Worm (Caenorhabditis elegans) whole organism, L2 larva: Measurements from ENCODE around the gene tbc-6.
A peak's percentile ranks its signal among the peaks of the same experiment; 100 is the strongest.

Experiments used
- C34F6.9 ChIP-seq: fragments of 150-350 bp; optimal IDR thresholded peaks from 2 replicates; lab custom pipeline; 2014; ENCODE audit warnings: missing biosample characterization, missing genetic modification characterization
- F13H6.1 ChIP-seq: sonication (generic microtip); optimal IDR thresholded peaks from 2 replicates; lab custom pipeline; 2016; ENCODE audit warnings: missing genetic modification characterization, missing compliant biosample characterization
- R02D3.7 ChIP-seq: fragments of 150-350 bp; optimal IDR thresholded peaks from 2 replicates; lab custom pipeline; 2014; ENCODE audit warnings: missing biosample characterization, missing genetic modification characterization
- alr-1 ChIP-seq: fragments of 150-350 bp; optimal IDR thresholded peaks from 2 replicates; lab custom pipeline; 2014; ENCODE audit warnings: missing biosample characterization, missing genetic modification characterization
- ama-1 ChIP-seq: fragments of 150-350 bp; optimal IDR thresholded peaks from 2 replicates; lab custom pipeline; 2018; ENCODE audit warnings: inconsistent platforms
- blmp-1 ChIP-seq: sonication (generic microtip); optimal IDR thresholded peaks from 2 replicates; lab custom pipeline; 2017; ENCODE audit warnings: missing genetic modification characterization, mild to moderate bottlenecking, missing compliant biosample characterization, antibody characterized with exemption, moderate library complexity; ENCODE audit not compliant: insufficient read depth
- ceh-16 ChIP-seq: fragments of 150-350 bp; optimal IDR thresholded peaks from 2 replicates; lab custom pipeline; 2014; ENCODE audit warnings: missing biosample characterization, missing genetic modification characterization
- ceh-82 ChIP-seq: fragments of 150-350 bp; optimal IDR thresholded peaks from 2 replicates; lab custom pipeline; 2014; ENCODE audit warnings: missing biosample characterization, missing genetic modification characterization
- crh-2 ChIP-seq: sonication (generic microtip); optimal IDR thresholded peaks from 2 replicates; lab custom pipeline; 2017; ENCODE audit warnings: missing biosample characterization, missing genetic modification characterization
- dmd-4 ChIP-seq: sonication (generic microtip); optimal IDR thresholded peaks from 2 replicates; lab custom pipeline; 2017; ENCODE audit warnings: missing biosample characterization, missing genetic modification characterization
- egl-27 ChIP-seq: sonication (generic microtip); optimal IDR thresholded peaks from 3 replicates; lab custom pipeline; 2017; ENCODE audit warnings: missing biosample characterization, missing genetic modification reagents, missing genetic modification characterization
- elt-1 ChIP-seq: fragments of 150-350 bp; optimal IDR thresholded peaks from 2 replicates; lab custom pipeline; 2014; ENCODE audit warnings: missing biosample characterization, missing genetic modification characterization
- elt-3 ChIP-seq: sonication (generic microtip); optimal IDR thresholded peaks from 2 replicates; lab custom pipeline; 2017; ENCODE audit warnings: missing biosample characterization, missing genetic modification characterization
- fos-1 ChIP-seq: fragments of 150-350 bp; optimal IDR thresholded peaks from 2 replicates; lab custom pipeline; 2014; ENCODE audit warnings: missing biosample characterization, missing genetic modification characterization
- gmeb-1 ChIP-seq: fragments of 150-350 bp; optimal IDR thresholded peaks from 2 replicates; lab custom pipeline; 2014; ENCODE audit warnings: missing biosample characterization, missing genetic modification characterization
- lin-11 ChIP-seq: fragments of 150-350 bp; sonication (generic microtip); optimal IDR thresholded peaks from 2 replicates; lab custom pipeline; 2014; ENCODE audit warnings: missing biosample characterization, missing genetic modification characterization, inconsistent platforms, mixed read lengths
- lin-13 ChIP-seq: fragments of 150-350 bp; optimal IDR thresholded peaks from 2 replicates; lab custom pipeline; 2014; ENCODE audit warnings: missing biosample characterization, missing genetic modification reagents, missing genetic modification characterization
- lin-39 ChIP-seq: fragments of 150-350 bp; optimal IDR thresholded peaks from 2 replicates; lab custom pipeline; 2014; ENCODE audit warnings: missing biosample characterization, missing genetic modification reagents, missing genetic modification characterization
- lsy-2 ChIP-seq, 2 experiments: fragments of 150-350 bp in 1 of 2; sonication (generic microtip) in 1 of 2; optimal IDR thresholded peaks; 2 replicates each; lab custom pipeline; 2014 to 2017; ENCODE audit warnings: missing biosample characterization in 2 of 2, missing genetic modification characterization in 2 of 2
- mab-5 ChIP-seq: fragments of 150-350 bp; optimal IDR thresholded peaks from 2 replicates; lab custom pipeline; 2014; ENCODE audit warnings: missing biosample characterization, missing genetic modification characterization
- mbf-1 ChIP-seq: sonication (generic microtip); optimal IDR thresholded peaks from 2 replicates; lab custom pipeline; 2017; ENCODE audit warnings: missing biosample characterization, missing genetic modification characterization
- mdl-1 ChIP-seq, 2 experiments: fragments of 150-350 bp in 1 of 2; sonication (generic microtip) in 1 of 2; optimal IDR thresholded peaks; 2 replicates each; lab custom pipeline; 2017; ENCODE audit warnings: missing biosample characterization in 2 of 2, missing genetic modification characterization in 2 of 2
- nhr-10 ChIP-seq: sonication (generic microtip); optimal IDR thresholded peaks from 2 replicates; lab custom pipeline; 2017; ENCODE audit warnings: missing biosample characterization, missing genetic modification characterization
- nhr-11 ChIP-seq: fragments of 150-350 bp; optimal IDR thresholded peaks from 2 replicates; lab custom pipeline; 2014; ENCODE audit warnings: missing biosample characterization, missing genetic modification characterization
- nhr-12 ChIP-seq: fragments of 150-350 bp; optimal IDR thresholded peaks from 2 replicates; lab custom pipeline; 2014; ENCODE audit warnings: missing biosample characterization, missing genetic modification characterization
- nhr-129 ChIP-seq: fragments of 150-350 bp; optimal IDR thresholded peaks from 2 replicates; lab custom pipeline; 2014; ENCODE audit warnings: missing biosample characterization, missing genetic modification characterization
- nhr-21 ChIP-seq: fragments of 150-350 bp; optimal IDR thresholded peaks from 2 replicates; lab custom pipeline; 2014; ENCODE audit warnings: missing biosample characterization, missing genetic modification characterization
- nhr-237 ChIP-seq: fragments of 150-350 bp; optimal IDR thresholded peaks from 2 replicates; lab custom pipeline; 2014; ENCODE audit warnings: missing biosample characterization, missing genetic modification characterization
- nhr-25 ChIP-seq: fragments of 150-350 bp; sonication (generic microtip); optimal IDR thresholded peaks from 3 replicates; lab custom pipeline; 2014; ENCODE audit warnings: missing biosample characterization, missing genetic modification characterization
- nhr-6 ChIP-seq: fragments of 150-350 bp; optimal IDR thresholded peaks from 2 replicates; lab custom pipeline; 2014; ENCODE audit warnings: missing biosample characterization, missing genetic modification characterization
- nhr-77 ChIP-seq: fragments of 150-350 bp; optimal IDR thresholded peaks from 2 replicates; lab custom pipeline; 2014; ENCODE audit warnings: missing biosample characterization, missing genetic modification characterization
- peb-1 ChIP-seq: fragments of 150-350 bp; optimal IDR thresholded peaks from 2 replicates; lab custom pipeline; 2014; ENCODE audit warnings: missing biosample characterization, missing genetic modification characterization
- sem-4 ChIP-seq: fragments of 150-350 bp; optimal IDR thresholded peaks from 2 replicates; lab custom pipeline; 2014; ENCODE audit warnings: missing biosample characterization, missing genetic modification reagents, missing genetic modification characterization
- skn-1 ChIP-seq: sonication (generic microtip); optimal IDR thresholded peaks from 2 replicates; lab custom pipeline; 2017; ENCODE audit warnings: missing biosample characterization, missing genetic modification characterization
- sma-3 ChIP-seq: sonication (generic microtip); optimal IDR thresholded peaks from 2 replicates; lab custom pipeline; 2016; ENCODE audit warnings: missing genetic modification reagents, missing genetic modification characterization, missing compliant biosample characterization
- sma-9 ChIP-seq, 2 experiments: fragments of 150-350 bp in 1 of 2; sonication (generic microtip) in 1 of 2; optimal IDR thresholded peaks; 2 replicates each; lab custom pipeline; 2014 to 2016; ENCODE audit warnings: missing genetic modification characterization in 2 of 2, mild to moderate bottlenecking in 1 of 2, missing biosample characterization in 1 of 2, missing compliant biosample characterization in 1 of 2, missing genetic modification reagents in 1 of 2, moderate library complexity in 1 of 2
- snpc-4 ChIP-seq: fragments of 150-350 bp; optimal IDR thresholded peaks from 2 replicates; lab custom pipeline; 2014; ENCODE audit warnings: missing biosample characterization, missing genetic modification characterization
- unc-39 ChIP-seq: fragments of 150-350 bp; optimal IDR thresholded peaks from 2 replicates; lab custom pipeline; 2014; ENCODE audit warnings: missing biosample characterization, missing genetic modification characterization
- unc-55 ChIP-seq: fragments of 150-350 bp; sonication (generic microtip); optimal IDR thresholded peaks from 3 replicates; lab custom pipeline; 2014; ENCODE audit warnings: missing biosample characterization, missing genetic modification reagents, missing genetic modification characterization
- unc-62 ChIP-seq: fragments of 150-350 bp; optimal IDR thresholded peaks from 2 replicates; lab custom pipeline; 2014; ENCODE audit warnings: missing biosample characterization, missing genetic modification reagents, missing genetic modification characterization
- zag-1 ChIP-seq: fragments of 150-350 bp; optimal IDR thresholded peaks from 2 replicates; lab custom pipeline; 2014; ENCODE audit warnings: missing biosample characterization, missing genetic modification characterization
- ztf-1 ChIP-seq: fragments of 200-800 bp; sonication (Bioruptor generic); conservative IDR thresholded peaks from 2 replicates; pipeline ENCODE4 v1.3.6; 2022; ENCODE audit warnings: missing genetic modification characterization, missing compliant biosample characterization
- ztf-11 ChIP-seq: sonication (generic microtip); optimal IDR thresholded peaks from 2 replicates; lab custom pipeline; 2017; ENCODE audit warnings: missing biosample characterization, missing genetic modification characterization
- ztf-4 ChIP-seq: fragments of 150-350 bp; optimal IDR thresholded peaks from 2 replicates; lab custom pipeline; 2014; ENCODE audit warnings: missing biosample characterization, missing genetic modification characterization

The tbc-6 gene

ce11 chrII:6821118-6821517, 26.8 kb upstream of the tbc-6 start (continued):
- peak; percentile 91 for TF ChIP-seq blmp-1
- no peak for TF ChIP-seq ztf-11 (tag; lab: Kevin White, UChicago)
- no peak for TF ChIP-seq elt-3 (tag; lab: Kevin White, UChicago)
- TF ChIP-seq sma-3 (GFP tag; lab: Kevin White, UChicago) = peak; percentile 67
- TF ChIP-seq nhr-10 = no peak
- TF ChIP-seq mdl-1 (tag; optimal IDR thresholded peaks at IDR 0.05; lab: Kevin White, UChicago) = no peak
- TF ChIP-seq F13H6.1 = peak; percentile 31
- peak; percentile 6 for TF ChIP-seq lin-13 (GFP tag; lab: Kevin White, UChicago)
- TF ChIP-seq unc-55 (GFP tag; lab: Kevin White, UChicago) = no peak
- TF ChIP-seq ztf-1 = no peak
- TF ChIP-seq nhr-11 (tag; lab: Kevin White, UChicago) = no peak
- TF ChIP-seq nhr-21 (tag; lab: Kevin White, UChicago) = peak; percentile 39
- TF ChIP-seq lin-11 (tag; lab: Kevin White, UChicago) = no peak
- no peak for TF ChIP-seq mbf-1 (tag; lab: Kevin White, UChicago)
- TF ChIP-seq nhr-77 (tag; lab: Kevin White, UChicago) = no peak
- peak; percentile 67 for TF ChIP-seq ztf-4 (tag; lab: Kevin White, UChicago)
- TF ChIP-seq lin-39 = no peak
- TF ChIP-seq snpc-4 = no peak
- TF ChIP-seq nhr-25 (tag; lab: Kevin White, UChicago) = peak; percentile 94
- no peak for TF ChIP-seq unc-39 (tag; lab: Kevin White, UChicago)
- peak; percentile 81 for TF ChIP-seq sma-9 (GFP tag; optimal IDR thresholded peaks at IDR 0.05; lab: Kevin White, UChicago)
- TF ChIP-seq sma-9 (tag; optimal IDR thresholded peaks at IDR 0.05; lab: Kevin White, UChicago) = no peak
- TF ChIP-seq nhr-237 (tag; lab: Kevin White, UChicago) = no peak
- peak; percentile 77 for TF ChIP-seq unc-62 (GFP tag; lab: Kevin White, UChicago)
- TF ChIP-seq, all 48 proteins: peak for 17

- peak; percentile 57 for TF ChIP-seq crh-2 (tag; lab: Kevin White, UChicago)
- TF ChIP-seq egl-27 (tag; lab: Kevin White, UChicago) = no peak
- TF ChIP-seq fos-1 (tag; lab: Kevin White, UChicago) = peak; percentile 95
- TF ChIP-seq nhr-237 (tag; lab: Kevin White, UChicago) = no peak
- peak; percentile 84 for TF ChIP-seq sma-9 (GFP tag; optimal IDR thresholded peaks at IDR 0.05; lab: Kevin White, UChicago)
- TF ChIP-seq sma-9 (tag; optimal IDR thresholded peaks at IDR 0.05; lab: Kevin White, UChicago) = no peak
These were observed 26.1 kb upstream of the tbc-6 start for ce11 chrII:6821832-6822231.

ce11 chrII:6822347-6822746, 25.6 kb upstream of the tbc-6 start:
- TF ChIP-seq ztf-11 (tag; lab: Kevin White, UChicago) (no peak), R02D3.7 (no peak), C34F6.9 (tag; lab: Kevin White, UChicago) (no peak), lin-11 (tag; lab: Kevin White, UChicago) (no peak), ama-1 (lab: Kevin White, UChicago) (no peak), sma-3 (GFP tag; lab: Kevin White, UChicago) (peak; percentile 59), nhr-6 (peak; percentile 64), skn-1 (tag; lab: Kevin White, UChicago) (no peak), ceh-82 (tag; lab: Kevin White, UChicago) (no peak), lin-39 (no peak), gmeb-1 (tag; lab: Kevin White, UChicago) (peak; percentile 47), unc-55 (GFP tag; lab: Kevin White, UChicago) (peak; percentile 37), nhr-12 (tag; lab: Kevin White, UChicago) (no peak), dmd-4 (tag; lab: Kevin White, UChicago) (no peak), mab-5 (tag; lab: Kevin White, UChicago) (peak; percentile 68), blmp-1 (peak; percentile 81), nhr-21 (tag; lab: Kevin White, UChicago) (peak; percentile 81), egl-27 (tag; lab: Kevin White, UChicago) (peak; percentile 78), nhr-77 (tag; lab: Kevin White, UChicago) (no peak), alr-1 (tag; lab: Kevin White, UChicago) (no peak), ztf-1 (no peak), peb-1 (tag; lab: Kevin White, UChicago) (no peak), ztf-4 (tag; lab: Kevin White, UChicago) (peak; percentile 41), nhr-129 (tag; lab: Kevin White, UChicago) (peak; percentile 58), sma-9 (GFP tag; optimal IDR thresholded peaks at IDR 0.05; lab: Kevin White, UChicago) (peak; percentile 91), sma-9 (tag; optimal IDR thresholded peaks at IDR 0.05; lab: Kevin White, UChicago) (no peak), elt-1 (tag; lab: Kevin White, UChicago) (peak; percentile 88), snpc-4 (no peak), fos-1 (tag; lab: Kevin White, UChicago) (peak; percentile 92), lsy-2 (tag; optimal IDR thresholded peaks at IDR 0.05; lab: Kevin White, UChicago) (peak; percentile 3 to 59), ceh-16 (tag; lab: Kevin White, UChicago) (peak; percentile 94), unc-62 (GFP tag; lab: Kevin White, UChicago) (peak; percentile 48), zag-1 (no peak), nhr-11 (tag; lab: Kevin White, UChicago) (no peak), elt-3 (tag; lab: Kevin White, UChicago) (no peak), unc-39 (tag; lab: Kevin White, UChicago) (no peak), mbf-1 (tag; lab: Kevin White, UChicago) (no peak), nhr-25 (tag; lab: Kevin White, UChicago) (peak; percentile 78), lin-13 (GFP tag; lab: Kevin White, UChicago) (peak; percentile 20), crh-2 (tag; lab: Kevin White, UChicago) (peak; percentile 86), F13H6.1 (peak; percentile 67), mdl-1 (tag; optimal IDR thresholded peaks at IDR 0.05; lab: Kevin White, UChicago) (peak; percentile 32 to 56), sem-4 (tag; lab: Kevin White, UChicago) (peak; percentile 89)
